Fruit fly (Drosophila melanogaster): Measurements from ENCODE around the gene mRpL22.

The mRpL22 gene

dm6 chrX:16772882-16773827, 10.6 kb upstream of the mRpL22 start (continued):
- TF ChIP-seq kay (GFP tag; optimal IDR thresholded peaks at IDR 0.05) (peak; percentile 64), Six4 (GFP tag; optimal IDR thresholded peaks at IDR 0.05) (peak; percentile 55), CG1792 (GFP tag; optimal IDR thresholded peaks at IDR 0.05) (no peak), Usf (GFP tag; optimal IDR thresholded peaks at IDR 0.05) (no peak), Gsc (GFP tag; IDR thresholded peaks at IDR 0.05) (no peak), HLH54F (GFP tag; optimal IDR thresholded peaks at IDR 0.05) (no peak), fd102C (GFP tag; optimal IDR thresholded peaks at IDR 0.05) (peak; percentile 12), CG9797 (GFP tag; optimal IDR thresholded peaks at IDR 0.05) (no peak), CG17568 (GFP tag; optimal IDR thresholded peaks at IDR 0.05) (no peak), CG18011 (GFP tag; optimal IDR thresholded peaks at IDR 0.05) (no peak), CG3847 (GFP tag; IDR thresholded peaks at IDR 0.05) (no peak), sr (GFP tag; IDR thresholded peaks at IDR 0.05) (no peak), Fer1 (GFP tag; optimal IDR thresholded peaks at IDR 0.05) (no peak), Tbp (GFP tag; optimal IDR thresholded peaks at IDR 0.05) (no peak), cad (GFP tag; optimal IDR thresholded peaks at IDR 0.05) (no peak), CG7372 (GFP tag; IDR thresholded peaks at IDR 0.05) (no peak), Lpt (GFP tag; optimal IDR thresholded peaks at IDR 0.05) (no peak), CG11723 (GFP tag; optimal IDR thresholded peaks at IDR 0.05) (no peak), btn (GFP tag; optimal IDR thresholded peaks at IDR 0.05) (peak; percentile 9), tup (GFP tag; optimal IDR thresholded peaks at IDR 0.05) (peak; percentile 23), CG14710 (tag; optimal IDR thresholded peaks at IDR 0.05) (peak; percentile 64), crc (GFP tag; optimal IDR thresholded peaks at IDR 0.05) (no peak), Ada2b (GFP tag; IDR thresholded peaks at IDR 0.05) (peak; percentile 62), CG6175 (GFP tag; IDR thresholded peaks at IDR 0.05) (no peak), trem (tag; optimal IDR thresholded peaks at IDR 0.05) (peak; percentile 9), aop (GFP tag; IDR thresholded peaks at IDR 0.05) (no peak), nerfin-2 (GFP tag; IDR thresholded peaks at IDR 0.05; ENCODE audit: partially characterized antibody) (no peak), CG10565 (GFP tag; optimal IDR thresholded peaks at IDR 0.05) (no peak), disco-r (GFP tag; optimal IDR thresholded peaks at IDR 0.05) (no peak), CG17328 (GFP tag; IDR thresholded peaks at IDR 0.05) (peak; percentile 63), lbe (GFP tag; optimal IDR thresholded peaks at IDR 0.05) (no peak), slp2 (GFP tag; optimal IDR thresholded peaks at IDR 0.05) (peak; percentile 46), Rx (GFP tag; IDR thresholded peaks at IDR 0.05) (peak; percentile 70), NC2β (GFP tag; optimal IDR thresholded peaks at IDR 0.05) (peak; percentile 12), CG2712 (tag; optimal IDR thresholded peaks at IDR 0.05) (peak; percentile 78), CG13123 (GFP tag; optimal IDR thresholded peaks at IDR 0.05) (no peak), ftz-f1 (GFP tag; optimal IDR thresholded peaks at IDR 0.05) (no peak), dm (GFP tag; optimal IDR thresholded peaks at IDR 0.05) (no peak), D19B (GFP tag; optimal IDR thresholded peaks at IDR 0.05) (no peak), dan (GFP tag; IDR thresholded peaks at IDR 0.05) (peak; percentile 64; the same call in 1 of the 2 replicates), CG10321 (GFP tag; IDR thresholded peaks at IDR 0.05) (no peak), CG9215 (GFP tag; IDR thresholded peaks at IDR 0.05) (peak; percentile 39; the same call in 1 of the 2 replicates), CG3995 (GFP tag; optimal IDR thresholded peaks at IDR 0.05) (no peak), cato (GFP tag; optimal IDR thresholded peaks at IDR 0.05; ENCODE audit: borderline replicate concordance) (peak; percentile 25), CG3281 (GFP tag; optimal IDR thresholded peaks at IDR 0.05) (no peak), CG15601 (tag; optimal IDR thresholded peaks at IDR 0.05) (peak; percentile 33), mld (GFP tag; IDR thresholded peaks at IDR 0.05; ENCODE audit: partially characterized antibody) (no peak), CG9932 (GFP tag; IDR thresholded peaks at IDR 0.05) (no peak), CG17802 (tag; optimal IDR thresholded peaks at IDR 0.05) (peak; percentile 30), Dbx (GFP tag; IDR thresholded peaks at IDR 0.05) (no peak)

All from whole organism, embryonic.